Worm (Caenorhabditis elegans) whole organism, early embryonic: ENCODE results near the gene T03E6.8.
A peak's percentile ranks its signal among the peaks of the same experiment; 100 is the strongest.

Experiments
- B0310.2 ChIP-seq: sonication (generic microtip); optimal IDR thresholded peaks from 2 replicates; lab custom pipeline; 2016; ENCODE audit warnings: mild to moderate bottlenecking, missing genetic modification characterization, missing compliant biosample characterization
- F13C5.2 ChIP-seq: sonication (generic microtip); optimal IDR thresholded peaks from 2 replicates; lab custom pipeline; 2017; ENCODE audit warnings: mild to moderate bottlenecking, missing genetic modification characterization, inconsistent platforms, missing compliant biosample characterization
- aly-1 ChIP-seq: sonication (generic microtip); optimal IDR thresholded peaks from 2 replicates; lab custom pipeline; 2016; ENCODE audit warnings: missing genetic modification characterization, missing compliant biosample characterization
- ama-1 ChIP-seq: fragments of 150-350 bp; optimal IDR thresholded peaks from 2 replicates; lab custom pipeline; 2014
- ceh-13 ChIP-seq: fragments of 200-800 bp; sonication (Bioruptor generic); optimal IDR thresholded peaks from 2 replicates; lab custom pipeline; 2018; ENCODE audit warnings: mild to moderate bottlenecking, missing genetic modification characterization, missing compliant biosample characterization
- ceh-36 ChIP-seq: sonication (generic microtip); optimal IDR thresholded peaks from 2 replicates; lab custom pipeline; 2016; ENCODE audit warnings: missing genetic modification characterization, inconsistent platforms, missing compliant biosample characterization
- ets-7 ChIP-seq: sonication (generic microtip); optimal IDR thresholded peaks from 2 replicates; lab custom pipeline; 2016; ENCODE audit warnings: missing genotype, missing genetic modification characterization, missing compliant biosample characterization
- flt-1 ChIP-seq: fragments of 200-800 bp; sonication (Bioruptor generic); IDR thresholded peaks from 2 replicates; pipeline ENCODE4 v1.3.6; 2022; ENCODE audit warnings: missing genetic modification characterization, missing compliant biosample characterization
- hmbx-1 ChIP-seq: sonication (generic microtip); optimal IDR thresholded peaks from 2 replicates; lab custom pipeline; 2016; ENCODE audit warnings: mild to moderate bottlenecking, missing genetic modification characterization, missing compliant biosample characterization
- hmg-4 ChIP-seq: fragments of 200-800 bp; sonication (Bioruptor generic); optimal IDR thresholded peaks from 2 replicates; lab custom pipeline; 2018; ENCODE audit warnings: mild to moderate bottlenecking, missing genetic modification characterization, missing compliant biosample characterization
- hnd-1 ChIP-seq: sonication (generic microtip); optimal IDR thresholded peaks from 2 replicates; lab custom pipeline; 2016; ENCODE audit warnings: missing genetic modification characterization, missing compliant biosample characterization
- pes-1 ChIP-seq: fragments of 200-800 bp; sonication (Bioruptor generic); IDR thresholded peaks from 2 replicates; pipeline ENCODE4 v1.3.6; 2022; ENCODE audit warnings: missing genetic modification reagents, missing genetic modification characterization, missing compliant biosample characterization
- scrt-1 ChIP-seq: fragments of 200-800 bp; sonication (Bioruptor generic); IDR thresholded peaks from 2 replicates; pipeline ENCODE4 v1.3.6; 2022; ENCODE audit warnings: missing genetic modification characterization, missing compliant biosample characterization
- sea-1 ChIP-seq: fragments of 200-800 bp; sonication (Bioruptor generic); conservative IDR thresholded peaks from 2 replicates; pipeline ENCODE4 v1.3.6; 2022; ENCODE audit warnings: missing genetic modification characterization, missing compliant biosample characterization
- tbx-11 ChIP-seq: fragments of 200-800 bp; sonication (Bioruptor generic); IDR thresholded peaks from 2 replicates; pipeline ENCODE4 v1.3.6; 2022; ENCODE audit warnings: missing genetic modification characterization, missing compliant biosample characterization
- tbx-37 ChIP-seq: fragments of 200-800 bp; sonication (Bioruptor generic); conservative IDR thresholded peaks from 2 replicates; pipeline ENCODE4 v1.3.6; 2022; ENCODE audit warnings: missing genetic modification reagents, missing genetic modification characterization, missing compliant biosample characterization
- tra-4 ChIP-seq: sonication (generic microtip); optimal IDR thresholded peaks from 2 replicates; lab custom pipeline; 2017; ENCODE audit warnings: missing genetic modification characterization, missing compliant biosample characterization

Gene T03E6.8

DNA sequence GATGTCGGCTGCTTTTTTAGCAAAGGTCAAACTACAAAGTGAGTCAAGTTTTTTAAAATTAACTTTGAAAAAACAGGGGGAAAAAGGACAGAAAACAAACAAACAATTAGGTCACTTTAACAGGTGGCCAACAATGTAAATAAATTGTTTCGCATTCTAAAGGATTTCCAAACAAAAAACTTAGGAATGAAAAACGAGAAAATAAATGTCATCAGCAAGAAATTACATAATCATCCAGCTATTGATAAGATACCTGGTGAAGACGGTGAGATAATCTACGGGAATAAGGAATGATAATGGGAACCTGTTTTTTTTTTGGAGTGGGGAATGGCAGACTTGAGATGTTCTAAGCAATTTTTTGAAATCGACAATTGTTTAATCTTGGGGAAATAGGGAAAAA is 6.9 kb downstream of the T03E6.8 start:
- TF ChIP-seq flt-1 (GFP tag; lab: Robert Waterston, UW) (no peak), tra-4 (tag; lab: Kevin White, UChicago) (no peak), pes-1 (no peak), hmg-4 (GFP tag; lab: Kevin White, UChicago) (no peak), F13C5.2 (tag; lab: Kevin White, UChicago) (no peak), ets-7 (tag; lab: Kevin White, UChicago) (no peak), tbx-37 (GFP tag; lab: Robert Waterston, UW) (no peak), scrt-1 (GFP tag; lab: Robert Waterston, UW) (no peak), ceh-13 (GFP tag; lab: Kevin White, UChicago) (no peak), ama-1 (no peak)

- TF ChIP-seq ceh-13 (GFP tag; lab: Kevin White, UChicago) = no peak
- no peak for TF ChIP-seq hmbx-1 (tag; lab: Kevin White, UChicago)
- no peak for TF ChIP-seq hmg-4 (GFP tag; lab: Kevin White, UChicago)
- no peak for TF ChIP-seq hnd-1 (tag; lab: Kevin White, UChicago)
- no peak for TF ChIP-seq aly-1
- TF ChIP-seq B0310.2 (tag; lab: Kevin White, UChicago) = no peak
- TF ChIP-seq ets-7 (tag; lab: Kevin White, UChicago) = no peak
- TF ChIP-seq sea-1 = no peak
- TF ChIP-seq F13C5.2 (tag; lab: Kevin White, UChicago) = no peak
- no peak for TF ChIP-seq flt-1 (GFP tag; lab: Robert Waterston, UW)
- no peak for TF ChIP-seq ama-1
- TF ChIP-seq tbx-37 (GFP tag; lab: Robert Waterston, UW) = no peak
- no peak for TF ChIP-seq pes-1
- no peak for TF ChIP-seq ceh-36
- no peak for TF ChIP-seq tra-4 (tag; lab: Kevin White, UChicago)
These were observed 7.7 kb downstream of the T03E6.8 start, which contains the start of gene cpl-1 for ce11 chrV:16595140-16595791. cpl-1 (minus strand) TSS chrV:16595346.

- no peak for TF ChIP-seq sea-1
- no peak for TF ChIP-seq hnd-1 (tag; lab: Kevin White, UChicago)
- TF ChIP-seq hmbx-1 (tag; lab: Kevin White, UChicago) = no peak
These were observed 8.5 kb downstream of the T03E6.8 start for ce11 chrV:16594514-16594913.

DNA sequence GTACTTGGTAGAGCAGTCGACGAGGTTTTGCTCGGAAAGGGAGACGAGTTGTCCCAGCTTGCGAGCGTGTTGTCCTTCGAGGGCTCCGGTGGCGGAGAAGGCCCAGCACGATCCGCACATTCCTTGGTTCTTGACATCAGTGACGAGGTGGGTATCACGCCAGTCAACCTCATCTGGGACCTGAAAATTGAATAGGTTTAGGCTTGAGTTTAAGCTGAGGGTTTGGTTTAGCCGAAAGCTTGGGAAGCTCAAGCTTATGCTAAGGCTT is 9.3 kb downstream of the T03E6.8 start:
- TF ChIP-seq ets-7 (tag; lab: Kevin White, UChicago) (no peak), hmg-4 (GFP tag; lab: Kevin White, UChicago) (no peak), hnd-1 (tag; lab: Kevin White, UChicago) (no peak), ceh-36 (no peak), aly-1 (no peak), flt-1 (GFP tag; lab: Robert Waterston, UW) (no peak), tbx-37 (GFP tag; lab: Robert Waterston, UW) (no peak), B0310.2 (tag; lab: Kevin White, UChicago) (no peak), hmbx-1 (tag; lab: Kevin White, UChicago) (no peak), ceh-13 (GFP tag; lab: Kevin White, UChicago) (no peak), tbx-11 (GFP tag; lab: Robert Waterston, UW) (no peak)

- peak; percentile 88 for TF ChIP-seq ceh-36
- TF ChIP-seq tbx-37 (GFP tag; lab: Robert Waterston, UW) = no peak
These were observed 9.8 kb downstream of the T03E6.8 start for ce11 chrV:16592947-16593791.

- TF ChIP-seq hnd-1 (tag; lab: Kevin White, UChicago) (peak; percentile 31), ceh-13 (GFP tag; lab: Kevin White, UChicago) (peak; percentile 11), ets-7 (tag; lab: Kevin White, UChicago) (peak; percentile 45), F13C5.2 (tag; lab: Kevin White, UChicago) (peak; percentile 71), tbx-37 (GFP tag; lab: Robert Waterston, UW) (0 out of 2 replicates have a peak, but pooled peaks have one; percentile 43), tra-4 (tag; lab: Kevin White, UChicago) (peak; percentile 41), ceh-36 (peak; percentile 38), hmg-4 (GFP tag; lab: Kevin White, UChicago) (peak; percentile 67), flt-1 (GFP tag; lab: Robert Waterston, UW) (peak; percentile 76), hmbx-1 (tag; lab: Kevin White, UChicago) (peak; percentile 8), scrt-1 (GFP tag; lab: Robert Waterston, UW) (peak; percentile 79), aly-1 (peak; percentile 61), sea-1 (peak; percentile 59; the same call in 1 of the 2 replicates), B0310.2 (tag; lab: Kevin White, UChicago) (peak; percentile 56), ama-1 (no peak), tbx-11 (GFP tag; lab: Robert Waterston, UW) (peak; percentile 65), pes-1 (peak; percentile 80)
These were observed 10.8 kb downstream of the T03E6.8 start, which contains the start of gene srh-269 for ce11 chrV:16591992-16592798. srh-269 (minus strand) TSS chrV:16592042.

DNA sequence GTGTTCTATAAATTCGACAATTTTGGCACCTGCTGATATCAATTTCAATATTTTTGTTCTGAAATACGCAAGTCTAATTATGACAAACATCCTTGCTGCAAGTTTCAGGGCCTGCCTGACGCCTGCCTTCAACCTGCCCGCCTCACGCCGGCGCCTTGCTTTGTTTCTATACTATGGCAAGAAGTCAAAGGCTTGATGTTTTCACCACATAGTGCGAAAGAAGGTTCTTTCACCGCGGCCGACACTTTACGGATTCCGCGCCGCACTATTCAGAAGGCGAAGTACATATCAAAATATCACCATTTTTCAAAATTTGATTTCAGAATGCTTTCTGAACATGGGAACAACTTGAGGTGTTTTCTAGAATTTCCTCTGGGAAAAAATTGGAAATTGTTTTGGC is 13.5 kb downstream of the T03E6.8 start:
- TF ChIP-seq hmg-4 (GFP tag; lab: Kevin White, UChicago) = no peak
- no peak for TF ChIP-seq tra-4 (tag; lab: Kevin White, UChicago)
- no peak for TF ChIP-seq sea-1
- TF ChIP-seq hmbx-1 (tag; lab: Kevin White, UChicago) = no peak
- TF ChIP-seq scrt-1 (GFP tag; lab: Robert Waterston, UW) = no peak
- TF ChIP-seq ceh-36 = no peak
- no peak for TF ChIP-seq tbx-37 (GFP tag; lab: Robert Waterston, UW)
- no peak for TF ChIP-seq ets-7 (tag; lab: Kevin White, UChicago)
- no peak for TF ChIP-seq aly-1
- no peak for TF ChIP-seq B0310.2 (tag; lab: Kevin White, UChicago)
- TF ChIP-seq tbx-11 (GFP tag; lab: Robert Waterston, UW) = no peak
- TF ChIP-seq ama-1 = no peak
- TF ChIP-seq ceh-13 (GFP tag; lab: Kevin White, UChicago) = no peak
- TF ChIP-seq hnd-1 (tag; lab: Kevin White, UChicago) = no peak
- TF ChIP-seq F13C5.2 (tag; lab: Kevin White, UChicago) = no peak
